Fruit fly (Drosophila melanogaster) whole organism, prepupa: ENCODE results near the gene GstD10.

ENCODE experiments used
- Blimp-1 ChIP-seq: fragments of 200-800 bp; sonication (Bioruptor generic); optimal IDR thresholded peaks from 3 replicates; lab custom pipeline; 2017; ENCODE audit warnings: missing biosample characterization, missing genetic modification characterization, mild to moderate bottlenecking, moderate library complexity, missing genetic modification reagents
- CG10631 ChIP-seq: fragments of 200-800 bp; sonication (Bioruptor generic); optimal IDR thresholded peaks from 2 replicates; lab custom pipeline; 2016; ENCODE audit warnings: missing biosample characterization, missing genetic modification characterization
- CG10669 ChIP-seq: fragments of 200-800 bp; sonication (Bioruptor generic); optimal IDR thresholded peaks from 3 replicates; lab custom pipeline; 2018; ENCODE audit warnings: missing biosample characterization, mild to moderate bottlenecking, missing genetic modification characterization, moderate library complexity
- CG11294 ChIP-seq: fragments of 200-800 bp; sonication (Bioruptor generic); IDR thresholded peaks from 2 replicates; pipeline ENCODE4 v1.3.6; 2022; ENCODE audit warnings: missing biosample characterization, missing genetic modification characterization
- CG11902 ChIP-seq: fragments of 200-800 bp; sonication (Bioruptor generic); optimal IDR thresholded peaks from 3 replicates; lab custom pipeline; 2016; ENCODE audit warnings: missing biosample characterization, missing genetic modification characterization
- CG1621 ChIP-seq: fragments of 200-800 bp; sonication (Bioruptor generic); optimal IDR thresholded peaks from 3 replicates; lab custom pipeline; 2018; ENCODE audit warnings: missing biosample characterization, mild to moderate bottlenecking, missing genetic modification characterization
- CG16779 ChIP-seq: fragments of 200-800 bp; sonication (Bioruptor generic); optimal IDR thresholded peaks from 3 replicates; lab custom pipeline; 2017; ENCODE audit warnings: missing biosample characterization, mild to moderate bottlenecking, missing genetic modification characterization
- CG31627 ChIP-seq: fragments of 200-800 bp; sonication (Bioruptor generic); optimal IDR thresholded peaks from 3 replicates; lab custom pipeline; 2016; ENCODE audit warnings: missing biosample characterization, missing genetic modification characterization
- CG32006 ChIP-seq: fragments of 200-800 bp; sonication (Bioruptor generic); optimal IDR thresholded peaks from 3 replicates; lab custom pipeline; 2017; ENCODE audit warnings: missing biosample characterization, mild to moderate bottlenecking, missing genetic modification characterization
- CG34406 ChIP-seq: fragments of 200-800 bp; sonication (Bioruptor generic); optimal IDR thresholded peaks from 3 replicates; lab custom pipeline; 2016; ENCODE audit warnings: missing biosample characterization, missing genetic modification characterization
- CG3919 ChIP-seq: fragments of 200-800 bp; sonication (Bioruptor generic); optimal IDR thresholded peaks from 3 replicates; lab custom pipeline; 2016; ENCODE audit warnings: missing biosample characterization, missing genetic modification characterization
- CG4318 ChIP-seq: fragments of 200-800 bp; sonication (Bioruptor generic); optimal IDR thresholded peaks from 3 replicates; lab custom pipeline; 2017; ENCODE audit warnings: missing biosample characterization, mild to moderate bottlenecking, missing genetic modification characterization
- CG6276 ChIP-seq: fragments of 200-800 bp; sonication (Bioruptor generic); optimal IDR thresholded peaks from 2 replicates; lab custom pipeline; 2017; ENCODE audit warnings: missing biosample characterization, mild to moderate bottlenecking, missing genetic modification characterization
- CG6792 ChIP-seq: fragments of 200-800 bp; sonication (Bioruptor generic); optimal IDR thresholded peaks from 3 replicates; lab custom pipeline; 2016; ENCODE audit warnings: missing biosample characterization, missing genetic modification characterization
- CG6808 ChIP-seq: fragments of 200-800 bp; sonication (Bioruptor generic); optimal IDR thresholded peaks from 3 replicates; lab custom pipeline; 2017; ENCODE audit warnings: missing biosample characterization, missing genetic modification characterization, mild to moderate bottlenecking, moderate library complexity, missing genetic modification reagents
- CG6854 ChIP-seq: fragments of 200-800 bp; sonication (Bioruptor generic); optimal IDR thresholded peaks from 2 replicates; lab custom pipeline; 2017; ENCODE audit warnings: missing biosample characterization, mild to moderate bottlenecking, missing genetic modification characterization
- CG7368 ChIP-seq: fragments of 200-800 bp; sonication (Bioruptor generic); optimal IDR thresholded peaks from 3 replicates; lab custom pipeline; 2016; ENCODE audit warnings: missing biosample characterization, missing genetic modification characterization
- CG8119 ChIP-seq: fragments of 200-800 bp; sonication (Bioruptor generic); IDR thresholded peaks from 3 replicates; pipeline ENCODE4 v1.3.6; 2022; ENCODE audit warnings: missing biosample characterization, missing genetic modification characterization
- CG8319 ChIP-seq: fragments of 200-800 bp; sonication (Bioruptor generic); optimal IDR thresholded peaks from 3 replicates; lab custom pipeline; 2016; ENCODE audit warnings: missing biosample characterization, missing genetic modification characterization
- Eip93F ChIP-seq: fragments of 200-800 bp; sonication (Bioruptor generic); optimal IDR thresholded peaks from 2 replicates; lab custom pipeline; 2016; ENCODE audit warnings: missing biosample characterization, mild to moderate bottlenecking, missing genetic modification characterization
- Ets21C ChIP-seq: fragments of 200-800 bp; sonication (Bioruptor generic); optimal IDR thresholded peaks from 3 replicates; lab custom pipeline; 2016; ENCODE audit warnings: missing biosample characterization, missing genetic modification characterization
- Hr38 ChIP-seq: sonication (Bioruptor generic); optimal IDR thresholded peaks from 2 replicates; lab custom pipeline; 2016; ENCODE audit warnings: missing biosample characterization, missing genetic modification characterization
- Hr39 ChIP-seq: fragments of 200-800 bp; sonication (Bioruptor generic); optimal IDR thresholded peaks from 2 replicates; lab custom pipeline; 2016; ENCODE audit warnings: missing biosample characterization, missing genetic modification characterization
- Hr4 ChIP-seq: fragments of 200-800 bp; sonication (Bioruptor generic); optimal IDR thresholded peaks from 3 replicates; lab custom pipeline; 2016; ENCODE audit warnings: missing biosample characterization, missing genetic modification characterization
- Lpt ChIP-seq: fragments of 200-800 bp; sonication (Bioruptor generic); optimal IDR thresholded peaks from 3 replicates; lab custom pipeline; 2016; ENCODE audit warnings: missing biosample characterization, missing genetic modification characterization
- OdsH ChIP-seq: fragments of 200-800 bp; sonication (Bioruptor generic); optimal IDR thresholded peaks from 3 replicates; lab custom pipeline; 2016; ENCODE audit warnings: missing biosample characterization, missing genetic modification characterization
- Smox ChIP-seq: fragments of 200-800 bp; sonication (Bioruptor generic); optimal IDR thresholded peaks from 3 replicates; lab custom pipeline; 2016; ENCODE audit warnings: missing biosample characterization, missing genetic modification characterization
- Sox102F ChIP-seq: fragments of 200-800 bp; sonication (Bioruptor generic); optimal IDR thresholded peaks from 2 replicates; lab custom pipeline; 2016; ENCODE audit warnings: missing biosample characterization, mild to moderate bottlenecking, missing genetic modification characterization
- Sox15 ChIP-seq: fragments of 200-800 bp; sonication (Bioruptor generic); optimal IDR thresholded peaks from 3 replicates; lab custom pipeline; 2016; ENCODE audit warnings: missing biosample characterization, missing genetic modification characterization
- achi ChIP-seq: fragments of 200-800 bp; sonication (Bioruptor generic); optimal IDR thresholded peaks from 3 replicates; lab custom pipeline; 2016; ENCODE audit warnings: missing biosample characterization, missing genetic modification characterization
- acj6 ChIP-seq: fragments of 200-800 bp; sonication (Bioruptor generic); optimal IDR thresholded peaks from 3 replicates; lab custom pipeline; 2016; ENCODE audit warnings: missing biosample characterization, missing genetic modification characterization
- cyc ChIP-seq: fragments of 200-800 bp; sonication (Bioruptor generic); optimal IDR thresholded peaks from 3 replicates; lab custom pipeline; 2016; ENCODE audit warnings: missing biosample characterization, missing genetic modification characterization
- dsx ChIP-seq: fragments of 200-800 bp; optimal IDR thresholded peaks from 3 replicates; lab custom pipeline; 2019; ENCODE audit warnings: missing biosample characterization, mild to moderate bottlenecking, missing genetic modification characterization, moderate library complexity; ENCODE audit not compliant: poor library complexity, severe bottlenecking
- eg ChIP-seq: fragments of 200-800 bp; sonication (Bioruptor generic); IDR thresholded peaks from 3 replicates; pipeline ENCODE4 v1.3.6; 2022; ENCODE audit warnings: missing biosample characterization, missing genetic modification characterization
- esn ChIP-seq: fragments of 200-800 bp; sonication (Bioruptor generic); optimal IDR thresholded peaks from 2 replicates; lab custom pipeline; 2016; ENCODE audit warnings: missing biosample characterization, mild to moderate bottlenecking, missing genetic modification characterization, moderate library complexity
- fd59A ChIP-seq: fragments of 200-800 bp; sonication (Bioruptor generic); optimal IDR thresholded peaks from 2 replicates; lab custom pipeline; 2017; ENCODE audit warnings: missing biosample characterization, mild to moderate bottlenecking, missing genetic modification characterization, missing genetic modification reagents
- fd85E ChIP-seq: fragments of 200-800 bp; sonication (Bioruptor generic); optimal IDR thresholded peaks from 3 replicates; lab custom pipeline; 2016; ENCODE audit warnings: missing biosample characterization, missing genetic modification characterization
- lz ChIP-seq: fragments of 200-800 bp; sonication (Bioruptor generic); optimal IDR thresholded peaks from 3 replicates; lab custom pipeline; 2016; ENCODE audit warnings: missing biosample characterization, missing genetic modification characterization
- net ChIP-seq: fragments of 200-800 bp; sonication (Bioruptor generic); optimal IDR thresholded peaks from 3 replicates; lab custom pipeline; 2016; ENCODE audit warnings: missing biosample characterization, missing genetic modification characterization
- pdm3 ChIP-seq: fragments of 200-800 bp; sonication (Bioruptor generic); optimal IDR thresholded peaks from 3 replicates; lab custom pipeline; 2016; ENCODE audit warnings: missing biosample characterization, missing genetic modification characterization
- salr ChIP-seq, 2 experiments: fragments of 200-800 bp; sonication (Bioruptor generic); optimal IDR thresholded peaks; 3 replicates each; lab custom pipeline; 2016 to 2018; ENCODE audit warnings: missing biosample characterization in 2 of 2, missing genetic modification characterization in 2 of 2, mild to moderate bottlenecking in 1 of 2
- ss ChIP-seq, 2 experiments: fragments of 200-800 bp; sonication (Bioruptor generic); optimal IDR thresholded peaks; 2 replicates in 1 of 2; 3 replicates in 1 of 2; lab custom pipeline; 2017 to 2018; ENCODE audit warnings: mild to moderate bottlenecking in 2 of 2, missing biosample characterization in 2 of 2, missing genetic modification characterization in 2 of 2, moderate library complexity in 1 of 2
- svp ChIP-seq: fragments of 200-800 bp; sonication (Bioruptor generic); peaks from one replicate; lab custom pipeline; 2016; ENCODE audit warnings: missing biosample characterization, missing genetic modification characterization
- topi ChIP-seq: fragments of 200-800 bp; sonication (Bioruptor generic); optimal IDR thresholded peaks from 3 replicates; lab custom pipeline; 2016; ENCODE audit warnings: missing biosample characterization, missing genetic modification characterization

Gene GstD10

DNA sequence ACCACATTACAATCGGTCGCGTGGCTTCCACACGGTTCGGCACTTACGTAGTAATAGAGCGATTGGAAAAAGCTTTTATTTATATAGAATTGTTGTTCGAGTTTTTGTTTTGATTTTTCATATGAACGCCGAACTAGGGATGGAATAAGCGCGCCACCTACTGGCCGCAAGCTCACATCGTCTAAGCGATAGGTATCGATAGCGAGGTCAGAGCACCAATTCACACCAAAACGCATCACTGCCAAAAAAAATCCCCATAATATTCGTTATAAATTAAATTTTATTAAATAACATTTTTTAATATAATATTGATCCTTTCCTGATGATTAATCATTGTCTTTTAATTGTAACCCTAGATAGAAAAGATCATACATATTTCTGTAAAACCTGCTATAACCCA lies 15.0 kb downstream of the GstD10 start, which contains the start of gene CG10038 (continued):
- TF ChIP-seq CG6854 (GFP tag; lab: Kevin White, UChicago) (no peak), CG31627 (GFP tag; lab: Kevin White, UChicago) (peak; percentile 24), salr (GFP tag; optimal IDR thresholded peaks at IDR 0.05; lab: Kevin White, UChicago) (no peak), lz (peak; percentile 27), CG3919 (GFP tag; lab: Kevin White, UChicago) (peak; percentile 14), Lpt (no peak), topi (GFP tag; lab: Kevin White, UChicago) (peak; percentile 20), CG6808 (no peak), Hr38 (GFP tag; lab: Kevin White, UChicago) (no peak), fd85E (GFP tag; lab: Kevin White, UChicago) (no peak), CG11902 (no peak), CG8119 (GFP tag; lab: Robert Waterston, UW) (no peak), CG6792 (peak; percentile 18), Hr4 (GFP tag; lab: Kevin White, UChicago) (no peak), CG11294 (no peak), CG8319 (GFP tag; lab: Kevin White, UChicago) (no peak), esn (GFP tag; lab: Kevin White, UChicago) (peak; percentile 45), Sox102F (no peak), Smox (GFP tag; lab: Kevin White, UChicago) (no peak), CG10631 (GFP tag; lab: Kevin White, UChicago) (no peak), CG1621 (tag; lab: Kevin White, UChicago) (no peak), CG10669 (GFP tag; lab: Kevin White, UChicago) (no peak), svp (GFP tag; lab: Kevin White, UChicago) (peak; percentile 86), fd59A (GFP tag; lab: Kevin White, UChicago) (no peak), CG16779 (tag; lab: Kevin White, UChicago) (no peak), OdsH (GFP tag; lab: Kevin White, UChicago) (no peak), CG34406 (GFP tag; lab: Kevin White, UChicago) (no peak), Hr39 (GFP tag; lab: Kevin White, UChicago) (peak; percentile 21), acj6 (GFP tag; lab: Kevin White, UChicago) (peak; percentile 20), CG4318 (GFP tag; lab: Kevin White, UChicago) (no peak), Sox15 (GFP tag; lab: Kevin White, UChicago) (no peak), Blimp-1 (GFP tag; lab: Kevin White, UChicago) (no peak)

- no peak for TF ChIP-seq CG32006 (GFP tag; lab: Kevin White, UChicago)
- peak; percentile 28 for TF ChIP-seq svp (GFP tag; lab: Kevin White, UChicago)
These were observed 17.9 kb downstream of the GstD10 start for dm6 chr3R:12347659-12348058.

DNA sequence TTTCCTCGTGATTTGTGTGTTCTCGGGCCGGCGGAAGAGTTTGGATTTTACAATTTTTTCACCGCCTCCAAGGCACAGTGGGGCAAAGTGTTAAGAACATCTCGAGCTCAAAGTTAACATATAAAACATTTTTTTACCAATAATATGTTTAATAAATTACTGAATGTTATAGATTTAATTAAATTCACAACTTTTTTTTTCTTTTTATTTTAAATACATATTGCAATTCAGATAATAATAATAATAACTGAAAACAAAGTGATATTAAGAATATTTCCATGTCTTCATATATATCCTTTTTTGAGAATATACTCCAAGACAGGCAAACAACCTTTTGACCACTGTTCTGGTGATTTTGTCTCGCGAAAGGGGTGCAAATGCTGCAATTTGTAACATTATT lies 19.5 kb downstream of the GstD10 start:
- TF ChIP-seq svp (GFP tag; lab: Kevin White, UChicago) = peak; percentile 3
- TF ChIP-seq CG10631 (GFP tag; lab: Kevin White, UChicago) = no peak

DNA sequence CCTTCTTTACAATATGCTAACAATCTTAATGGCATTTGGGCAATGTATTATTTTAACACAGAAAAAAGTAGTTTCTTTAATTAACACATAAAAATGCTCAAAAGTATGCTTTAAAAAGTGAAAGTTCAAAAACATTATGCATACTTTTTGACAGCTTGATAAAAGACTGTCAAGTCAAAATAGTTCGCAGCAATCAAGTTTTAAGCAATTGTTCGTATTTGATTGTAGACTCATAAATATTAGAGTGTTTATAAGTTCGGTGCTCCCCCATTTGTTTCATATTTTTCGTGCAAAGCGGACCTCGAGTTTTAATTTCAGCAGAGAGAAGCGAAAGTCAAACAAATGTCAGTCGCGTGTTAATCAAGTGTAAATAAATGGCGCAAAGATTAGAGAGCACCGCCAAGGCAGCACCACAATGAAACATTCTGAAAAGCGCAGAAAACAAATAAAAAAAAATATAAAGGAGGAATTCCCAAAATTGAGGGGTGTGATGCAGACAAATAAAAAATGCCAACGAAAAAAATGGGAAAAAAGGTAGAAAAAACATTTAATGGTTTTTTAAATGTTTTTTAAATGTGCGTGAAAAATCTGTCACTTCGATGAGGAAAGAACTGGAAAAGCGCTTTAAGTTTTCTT lies 20.5 kb downstream of the GstD10 start:
- TF ChIP-seq Ets21C (GFP tag; lab: Kevin White, UChicago) (peak; percentile 36), cyc (GFP tag; lab: Kevin White, UChicago) (peak; percentile 30), acj6 (GFP tag; lab: Kevin White, UChicago) (no peak), net (no peak), pdm3 (GFP tag; lab: Kevin White, UChicago) (no peak), Eip93F (no peak), eg (no peak), achi (GFP tag; lab: Kevin White, UChicago) (no peak), dsx (no peak), CG8119 (GFP tag; lab: Robert Waterston, UW) (no peak), CG31627 (GFP tag; lab: Kevin White, UChicago) (peak; percentile 49), CG7368 (GFP tag; lab: Kevin White, UChicago) (no peak), CG10631 (GFP tag; lab: Kevin White, UChicago) (no peak), CG6854 (GFP tag; lab: Kevin White, UChicago) (no peak), CG11294 (no peak), CG6276 (GFP tag; lab: Kevin White, UChicago) (no peak), Hr39 (GFP tag; lab: Kevin White, UChicago) (peak; percentile 50), fd85E (GFP tag; lab: Kevin White, UChicago) (no peak), CG3919 (GFP tag; lab: Kevin White, UChicago) (no peak), ss (GFP tag; optimal IDR thresholded peaks at IDR 0.05; lab: Kevin White, UChicago) (no peak), topi (GFP tag; lab: Kevin White, UChicago) (peak; percentile 45), CG32006 (GFP tag; lab: Kevin White, UChicago) (no peak), Sox102F (peak; percentile 15), CG11902 (no peak), CG1621 (tag; lab: Kevin White, UChicago) (no peak)
